Fruit fly (Drosophila melanogaster) whole organism, embryonic: ENCODE data around the gene Eip75B.
A peak's percentile ranks its signal among the peaks of the same experiment; 100 is the strongest.

Experiments used
- B-H2 ChIP-seq: fragments of 200-800 bp; sonication (Bioruptor generic); optimal IDR thresholded peaks from 2 replicates; lab custom pipeline; 2018; ENCODE audit warnings: missing biosample characterization, mild to moderate bottlenecking, missing genetic modification characterization
- BEAF-32 ChIP-seq: fragments of 200-800 bp; sonication (Bioruptor generic); optimal IDR thresholded peaks from 3 replicates; lab custom pipeline; 2017; ENCODE audit warnings: missing biosample characterization, missing genetic modification characterization, mild to moderate bottlenecking, moderate library complexity, missing genetic modification reagents
- CG10147 ChIP-seq: fragments of 200-800 bp; sonication (Bioruptor generic); optimal IDR thresholded peaks from 2 replicates; lab custom pipeline; 2019; ENCODE audit warnings: missing biosample characterization, mild to moderate bottlenecking, missing genetic modification characterization, moderate library complexity
- CG10321 ChIP-seq: fragments of 200-800 bp; sonication (Bioruptor generic); IDR thresholded peaks from 2 replicates; pipeline ENCODE4 v1.3.6; 2022; ENCODE audit warnings: missing biosample characterization, missing genetic modification characterization
- CG10543 ChIP-seq: fragments of 200-800 bp; sonication (Bioruptor generic); optimal IDR thresholded peaks from 3 replicates; lab custom pipeline; 2017; ENCODE audit warnings: missing biosample characterization, mild to moderate bottlenecking, missing genetic modification characterization, moderate library complexity
- CG10979 ChIP-seq: fragments of 200-800 bp; sonication (Bioruptor generic); optimal IDR thresholded peaks from 2 replicates; lab custom pipeline; 2018; ENCODE audit warnings: missing biosample characterization, mild to moderate bottlenecking, missing genetic modification characterization, moderate library complexity
- CG11085 ChIP-seq: fragments of 200-800 bp; sonication (Bioruptor generic); IDR thresholded peaks from 2 replicates; pipeline ENCODE4 v1.3.6; 2022; ENCODE audit warnings: missing biosample characterization, missing genetic modification characterization
- CG12155 ChIP-seq: fragments of 200-800 bp; sonication (Bioruptor generic); optimal IDR thresholded peaks from 3 replicates; lab custom pipeline; 2016; ENCODE audit warnings: missing biosample characterization, missing genetic modification characterization
- CG12659 ChIP-seq: fragments of 200-800 bp; sonication (Bioruptor generic); optimal IDR thresholded peaks from 3 replicates; lab custom pipeline; 2017; ENCODE audit warnings: mild to moderate bottlenecking, missing biosample characterization, missing genetic modification reagents, missing genetic modification characterization
- CG13296 ChIP-seq: fragments of 200-800 bp; sonication (Bioruptor generic); optimal IDR thresholded peaks from 3 replicates; lab custom pipeline; 2018; ENCODE audit warnings: missing biosample characterization, mild to moderate bottlenecking, missing genetic modification characterization
- CG15601 ChIP-seq: fragments of 200-800 bp; sonication (Bioruptor generic); optimal IDR thresholded peaks from 3 replicates; lab custom pipeline; 2019; ENCODE audit warnings: missing biosample characterization, mild to moderate bottlenecking, missing genetic modification characterization, moderate library complexity
- CG16779 ChIP-seq: fragments of 200-800 bp; sonication (Bioruptor generic); IDR thresholded peaks from 2 replicates; pipeline ENCODE4 v1.3.6; 2022; ENCODE audit warnings: missing biosample characterization, missing genetic modification characterization
- CG17361 ChIP-seq: fragments of 200-800 bp; sonication (Bioruptor generic); IDR thresholded peaks from 3 replicates; pipeline ENCODE4 v1.3.6; 2022; ENCODE audit warnings: missing biosample characterization, missing genetic modification characterization
- CG18476 ChIP-seq: fragments of 200-800 bp; sonication (Bioruptor generic); optimal IDR thresholded peaks from 2 replicates; lab custom pipeline; 2016; ENCODE audit warnings: missing biosample characterization, mild to moderate bottlenecking, missing genetic modification characterization
- CG2712 ChIP-seq: fragments of 200-800 bp; optimal IDR thresholded peaks from 3 replicates; lab custom pipeline; 2019; ENCODE audit warnings: missing biosample characterization, mild to moderate bottlenecking, missing genetic modification characterization, moderate library complexity
- CG30020 ChIP-seq: fragments of 200-800 bp; optimal IDR thresholded peaks from 2 replicates; lab custom pipeline; 2019; ENCODE audit warnings: missing biosample characterization, mild to moderate bottlenecking, missing genetic modification characterization, moderate library complexity
- CG33557 ChIP-seq: fragments of 200-800 bp; sonication (Bioruptor generic); optimal IDR thresholded peaks from 2 replicates; lab custom pipeline; 2019; ENCODE audit warnings: missing biosample characterization, mild to moderate bottlenecking, missing genetic modification characterization, moderate library complexity
- CG4282 ChIP-seq: fragments of 200-800 bp; sonication (Bioruptor generic); optimal IDR thresholded peaks from 2 replicates; lab custom pipeline; 2016; ENCODE audit warnings: missing biosample characterization, missing genetic modification characterization
- CG4360 ChIP-seq: fragments of 200-800 bp; sonication (Bioruptor generic); IDR thresholded peaks from 2 replicates; pipeline ENCODE4 v1.3.6; 2022; ENCODE audit warnings: missing biosample characterization, missing genetic modification characterization
- CG7745 ChIP-seq: fragments of 200-800 bp; sonication (Bioruptor generic); optimal IDR thresholded peaks from 2 replicates; lab custom pipeline; 2018; ENCODE audit warnings: missing biosample characterization, mild to moderate bottlenecking, missing genetic modification characterization, moderate library complexity
- CG8089 ChIP-seq: fragments of 200-800 bp; sonication (Bioruptor generic); optimal IDR thresholded peaks from 3 replicates; lab custom pipeline; 2016; ENCODE audit warnings: missing biosample characterization, missing genetic modification characterization
- CG9215 ChIP-seq: fragments of 200-800 bp; sonication (Bioruptor generic); IDR thresholded peaks from 2 replicates; pipeline ENCODE4 v1.3.6; 2022; ENCODE audit warnings: missing biosample characterization, missing genetic modification characterization
- CG9817 ChIP-seq: fragments of 200-800 bp; sonication (Bioruptor generic); optimal IDR thresholded peaks from 2 replicates; lab custom pipeline; 2018; ENCODE audit warnings: missing biosample characterization, mild to moderate bottlenecking, missing genetic modification characterization, moderate library complexity
- D19A ChIP-seq: fragments of 200-800 bp; optimal IDR thresholded peaks from 3 replicates; lab custom pipeline; 2019; ENCODE audit warnings: missing biosample characterization, mild to moderate bottlenecking, missing genetic modification characterization, moderate library complexity
- Dfd ChIP-seq, 2 experiments: fragments of >200 bp; optimal IDR thresholded peaks; 2 replicates each; lab custom pipeline; 2017; ENCODE audit warnings: missing biosample characterization in 2 of 2, missing genetic modification characterization in 2 of 2
- Drgx ChIP-seq: fragments of 200-800 bp; sonication (Bioruptor generic); IDR thresholded peaks from 2 replicates; pipeline ENCODE4 v1.3.6; 2022; ENCODE audit warnings: missing biosample characterization, missing genetic modification characterization
- Ets65A ChIP-seq: fragments of 200-800 bp; sonication (Bioruptor generic); peaks from one replicate; lab custom pipeline; 2016; ENCODE audit warnings: missing biosample characterization, missing genetic modification characterization
- Hmr ChIP-seq: fragments of 200-800 bp; sonication (Bioruptor generic); optimal IDR thresholded peaks from 3 replicates; lab custom pipeline; 2017; ENCODE audit warnings: mild to moderate bottlenecking, missing biosample characterization, missing genetic modification reagents, missing genetic modification characterization
- Max ChIP-seq: fragments of 200-800 bp; sonication (Bioruptor generic); optimal IDR thresholded peaks from 2 replicates; lab custom pipeline; 2016; ENCODE audit warnings: missing biosample characterization, mild to moderate bottlenecking, missing genetic modification characterization
- NFAT ChIP-seq: fragments of 200-800 bp; sonication (Bioruptor generic); IDR thresholded peaks from 2 replicates; pipeline ENCODE4 v1.3.6; 2022; ENCODE audit warnings: missing biosample characterization, missing genetic modification characterization
- Nf-YA ChIP-seq: fragments of 200-800 bp; sonication (Bioruptor generic); IDR thresholded peaks from 2 replicates; pipeline ENCODE4 v1.3.6; 2022; ENCODE audit warnings: missing biosample characterization, missing genetic modification characterization
- Oli ChIP-seq: fragments of 200-800 bp; sonication (Bioruptor generic); optimal IDR thresholded peaks from 2 replicates; lab custom pipeline; 2018; ENCODE audit warnings: missing biosample characterization, mild to moderate bottlenecking, missing genetic modification characterization, moderate library complexity
- cad ChIP-seq: fragments of >200 bp; optimal IDR thresholded peaks from 2 replicates; lab custom pipeline; 2017; ENCODE audit warnings: missing biosample characterization, missing genetic modification characterization
- ci ChIP-seq: fragments of 200-800 bp; sonication (Bioruptor generic); IDR thresholded peaks from 3 replicates; pipeline ENCODE4 v1.3.6; 2022; ENCODE audit warnings: missing biosample characterization, missing genetic modification characterization
- cwo ChIP-seq: fragments of 200-800 bp; sonication (Bioruptor generic); optimal IDR thresholded peaks from 3 replicates; lab custom pipeline; 2017; ENCODE audit warnings: missing biosample characterization, missing genetic modification characterization, mild to moderate bottlenecking, moderate library complexity, missing genetic modification reagents
- disco-r ChIP-seq: fragments of 200-800 bp; sonication (Bioruptor generic); optimal IDR thresholded peaks from 2 replicates; lab custom pipeline; 2016; ENCODE audit warnings: missing biosample characterization, missing genetic modification characterization
- dmrt11E ChIP-seq: fragments of 200-800 bp; sonication (Bioruptor generic); optimal IDR thresholded peaks from 3 replicates; lab custom pipeline; 2018; ENCODE audit warnings: missing biosample characterization, mild to moderate bottlenecking, missing genetic modification characterization, moderate library complexity
- dysf ChIP-seq: fragments of 200-800 bp; sonication (Bioruptor generic); IDR thresholded peaks from 3 replicates; pipeline ENCODE4 v1.3.6; 2022; ENCODE audit warnings: missing biosample characterization, missing genetic modification characterization
- emc ChIP-seq: fragments of 200-800 bp; sonication (Bioruptor generic); optimal IDR thresholded peaks from 2 replicates; lab custom pipeline; 2016; ENCODE audit warnings: missing biosample characterization, missing genetic modification characterization
- esg ChIP-seq: fragments of 200-800 bp; sonication (Bioruptor generic); conservative IDR thresholded peaks from 2 replicates; pipeline ENCODE4 v1.3.6; 2022; ENCODE audit warnings: missing biosample characterization, missing genetic modification characterization
- exex ChIP-seq: fragments of 200-800 bp; sonication (Bioruptor generic); optimal IDR thresholded peaks from 4 replicates; lab custom pipeline; 2018; ENCODE audit warnings: missing biosample characterization, mild to moderate bottlenecking, missing genetic modification characterization, moderate library complexity
- eyg ChIP-seq: fragments of 200-800 bp; sonication (Bioruptor generic); optimal IDR thresholded peaks from 3 replicates; lab custom pipeline; 2016; ENCODE audit warnings: missing biosample characterization, missing genetic modification characterization
- fru ChIP-seq: fragments of >200 bp; optimal IDR thresholded peaks from 2 replicates; lab custom pipeline; 2017
- gcm ChIP-seq: fragments of 200-800 bp; sonication (Bioruptor generic); optimal IDR thresholded peaks from 2 replicates; lab custom pipeline; 2019; ENCODE audit warnings: missing biosample characterization, mild to moderate bottlenecking, missing genetic modification characterization, moderate library complexity
- grau ChIP-seq: fragments of 200-800 bp; optimal IDR thresholded peaks from 3 replicates; lab custom pipeline; 2019; ENCODE audit warnings: missing biosample characterization, mild to moderate bottlenecking, missing genetic modification characterization, moderate library complexity
- gsb ChIP-seq: fragments of 200-800 bp; sonication (Bioruptor generic); IDR thresholded peaks from 2 replicates; pipeline ENCODE4 v1.3.6; 2022; ENCODE audit warnings: missing biosample characterization, missing genetic modification characterization
- ind ChIP-seq: fragments of 200-800 bp; sonication (Bioruptor generic); optimal IDR thresholded peaks from 3 replicates; lab custom pipeline; 2016; ENCODE audit warnings: missing biosample characterization, missing genetic modification characterization
- jumu ChIP-seq: fragments of 200-800 bp; sonication (Bioruptor generic); optimal IDR thresholded peaks from 3 replicates; lab custom pipeline; 2016; ENCODE audit warnings: missing biosample characterization, missing genetic modification characterization
- lbe ChIP-seq: fragments of 200-800 bp; sonication (Bioruptor generic); optimal IDR thresholded peaks from 2 replicates; lab custom pipeline; 2016; ENCODE audit warnings: missing biosample characterization, mild to moderate bottlenecking, missing genetic modification characterization
- sisA ChIP-seq: fragments of 200-800 bp; sonication (Bioruptor generic); IDR thresholded peaks from 2 replicates; pipeline ENCODE4 v1.3.6; 2022; ENCODE audit warnings: missing biosample characterization, missing genetic modification characterization
- slbo ChIP-seq: fragments of 200-800 bp; sonication (Bioruptor generic); IDR thresholded peaks from 2 replicates; pipeline ENCODE4 v1.3.6; 2022; ENCODE audit warnings: missing biosample characterization, missing genetic modification characterization
- vnd ChIP-seq: fragments of 200-800 bp; sonication (Bioruptor generic); IDR thresholded peaks from 3 replicates; pipeline ENCODE4 v1.3.6; 2022; ENCODE audit warnings: missing biosample characterization, missing genetic modification characterization; ENCODE audit not compliant: partially characterized antibody

The Eip75B gene

DNA sequence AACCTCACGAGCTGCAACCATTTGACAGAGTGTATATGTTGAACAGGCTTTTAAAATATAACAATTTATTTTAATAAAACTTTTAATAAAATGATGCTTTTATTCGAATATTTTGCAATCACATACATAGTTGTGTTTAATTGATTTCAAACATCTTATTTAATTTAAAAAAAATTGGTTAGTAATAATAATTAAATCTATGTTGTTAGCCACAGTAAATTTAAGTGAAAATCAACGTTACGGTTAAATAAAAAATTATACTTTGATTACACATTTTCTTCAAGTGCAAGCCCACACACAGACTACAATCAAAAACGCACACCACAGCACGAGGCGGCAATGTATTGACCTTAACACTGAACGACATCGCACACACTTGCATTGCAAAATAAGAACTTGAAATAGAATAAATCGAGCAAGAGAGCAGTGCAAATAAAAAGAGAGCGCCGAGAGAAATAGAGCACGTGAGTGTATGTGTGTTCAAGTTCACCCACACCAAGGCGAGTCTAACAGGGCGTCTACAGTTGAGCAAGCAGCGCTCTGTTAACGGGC is 1.5 kb downstream of the Eip75B start (continued):
- no peak for TF ChIP-seq CG4360 (GFP tag; lab: Robert Waterston, UW)
- TF ChIP-seq CG11085 (GFP tag; lab: Robert Waterston, UW) = no peak
- no peak for TF ChIP-seq CG12155
- no peak for TF ChIP-seq CG4282 (GFP tag; lab: Kevin White, UChicago)
- no peak for TF ChIP-seq emc (GFP tag; lab: Kevin White, UChicago)
- TF ChIP-seq dysf (GFP tag; lab: Robert Waterston, UW) = no peak; the same call in 2 of the 3 replicates
- TF ChIP-seq cad (GFP tag; lab: Kevin White, UChicago) = no peak
- TF ChIP-seq CG9817 (tag; lab: Kevin White, UChicago) = no peak
- TF ChIP-seq CG10543 (GFP tag; lab: Kevin White, UChicago) = no peak
- peak; percentile 62; the same call in 2 of the 3 replicates for TF ChIP-seq CG17361 (GFP tag; lab: Robert Waterston, UW)
- TF ChIP-seq Nf-YA (GFP tag; lab: Robert Waterston, UW) = no peak
- TF ChIP-seq Hmr (GFP tag; lab: Kevin White, UChicago) = no peak
- peak; percentile 55 for TF ChIP-seq grau
- no peak for TF ChIP-seq Dfd (GFP tag; optimal IDR thresholded peaks at IDR 0.05; lab: Kevin White, UChicago)
- TF ChIP-seq gcm (GFP tag; lab: Kevin White, UChicago) = peak; percentile 19
- no peak for TF ChIP-seq Ets65A (GFP tag; lab: Kevin White, UChicago)
- TF ChIP-seq CG10321 (GFP tag; lab: Robert Waterston, UW) = no peak
- TF ChIP-seq BEAF-32 = no peak
- TF ChIP-seq ind = no peak
- peak; percentile 46 for TF ChIP-seq slbo (GFP tag; lab: Robert Waterston, UW)
- no peak for TF ChIP-seq CG13296 (GFP tag; lab: Kevin White, UChicago)
- no peak for TF ChIP-seq exex (tag; lab: Kevin White, UChicago)
- no peak for TF ChIP-seq vnd (GFP tag; lab: Robert Waterston, UW)
- TF ChIP-seq cwo (GFP tag; lab: Kevin White, UChicago) = peak; percentile 27
- TF ChIP-seq lbe (GFP tag; lab: Kevin White, UChicago) = peak; percentile 69
- peak; percentile 55 for TF ChIP-seq CG10979 (tag; lab: Kevin White, UChicago)
- TF ChIP-seq eyg (GFP tag; lab: Kevin White, UChicago) = no peak
- no peak for TF ChIP-seq fru
- no peak for TF ChIP-seq jumu
- no peak for TF ChIP-seq gsb (GFP tag; lab: Robert Waterston, UW)
- no peak for TF ChIP-seq CG12659 (GFP tag; lab: Kevin White, UChicago)
- peak; percentile 48 for TF ChIP-seq D19A
- no peak for TF ChIP-seq CG18476 (GFP tag; lab: Kevin White, UChicago)
- TF ChIP-seq B-H2 = no peak
- peak; percentile 17 for TF ChIP-seq CG15601 (tag; lab: Kevin White, UChicago)
- no peak for TF ChIP-seq CG9215
- peak; percentile 32 for TF ChIP-seq Oli (tag; lab: Kevin White, UChicago)
- peak; percentile 7 for TF ChIP-seq CG10147 (GFP tag; lab: Kevin White, UChicago)
- TF ChIP-seq CG8089 (GFP tag; lab: Kevin White, UChicago) = no peak
- peak; percentile 60 for TF ChIP-seq CG2712
- TF ChIP-seq dmrt11E (tag; lab: Kevin White, UChicago) = peak; percentile 68
- TF ChIP-seq NFAT = no peak
- no peak for TF ChIP-seq esg (GFP tag; lab: Robert Waterston, UW)
- TF ChIP-seq CG16779 = no peak
- TF ChIP-seq Drgx (GFP tag; lab: Robert Waterston, UW) = peak; percentile 79
- TF ChIP-seq sisA = no peak
- TF ChIP-seq CG30020 (tag; lab: Kevin White, UChicago) = no peak
- peak; percentile 28 for TF ChIP-seq CG33557 (GFP tag; lab: Kevin White, UChicago)
- no peak for TF ChIP-seq CG7745 (tag; lab: Kevin White, UChicago)
- TF ChIP-seq ci (GFP tag; lab: Robert Waterston, UW) = no peak
- no peak for TF ChIP-seq Max (GFP tag; lab: Kevin White, UChicago)
- no peak for TF ChIP-seq disco-r (GFP tag; lab: Kevin White, UChicago)
